Comparison of ENCODE assay signal across 3 fruit fly cellular contexts in genomic region chr3L:21303659-21304058, dm6.
TF ChIP-seq lines count a peak whose summit lies in the region.

No protein-coding gene starts in this region.

- no peak for TF ChIP-seq CTCF in whole organism, embryonic (GFP tag; optimal IDR thresholded peaks at IDR 0.05; lab: Kevin White, UChicago)

TF ChIP-seq in whole organism, adult, 20 proteins besides CTCF, POLR2A, EP300 and RAD21:
- TF ChIP-seq CG12768 (GFP tag; optimal IDR thresholded peaks at IDR 0.05; lab: Kevin White, UChicago) (peak; percentile 42), kay (GFP tag; lab: Kevin White, UChicago; ENCODE audit: borderline replicate concordance) (peak; percentile 91), tj (GFP tag; optimal IDR thresholded peaks at IDR 0.05; lab: Kevin White, UChicago) (no peak)

TF ChIP-seq in whole organism, embryonic, 481 proteins besides CTCF, POLR2A, EP300 and RAD21:
- no peak for TF ChIP-seq jigr1 (GFP tag; IDR thresholded peaks at IDR 0.05; lab: Robert Waterston, UW)
- TF ChIP-seq dmrt11E (tag; optimal IDR thresholded peaks at IDR 0.05; lab: Kevin White, UChicago), result no peak
- no peak for TF ChIP-seq vnd (GFP tag; IDR thresholded peaks at IDR 0.05; lab: Robert Waterston, UW; ENCODE audit: partially characterized antibody)
- no peak for TF ChIP-seq Drgx (GFP tag; IDR thresholded peaks at IDR 0.05; lab: Robert Waterston, UW)
- peak; percentile 31 for TF ChIP-seq sug (tag; optimal IDR thresholded peaks at IDR 0.05; lab: Kevin White, UChicago)
- no peak for TF ChIP-seq Lim3 (GFP tag; IDR thresholded peaks at IDR 0.05; lab: Robert Waterston, UW)
- TF ChIP-seq sens (GFP tag; lab: Kevin White, UChicago), result peak; percentile 48
- TF ChIP-seq corto (GFP tag; optimal IDR thresholded peaks at IDR 0.05; lab: Kevin White, UChicago), result no peak
- no peak for TF ChIP-seq Mrtf (GFP tag; IDR thresholded peaks at IDR 0.05; lab: Robert Waterston, UW)
- TF ChIP-seq GATAe (GFP tag; conservative IDR thresholded peaks at IDR 0.05; lab: Robert Waterston, UW), result peak; percentile 75
- TF ChIP-seq grn (GFP tag; optimal IDR thresholded peaks at IDR 0.05; lab: Kevin White, UChicago), result peak; percentile 17
- 0 out of 2 replicates have a peak, but pooled peaks have one; percentile 9 for TF ChIP-seq CG32532 (GFP tag; IDR thresholded peaks at IDR 0.05; lab: Robert Waterston, UW)
- TF ChIP-seq CG14014 (GFP tag; IDR thresholded peaks at IDR 0.05; lab: Robert Waterston, UW), result peak; percentile 21; the same call in 1 of the 2 replicates
- no peak for TF ChIP-seq CG12659 (GFP tag; optimal IDR thresholded peaks at IDR 0.05; lab: Kevin White, UChicago)
- TF ChIP-seq HHEX (GFP tag; optimal IDR thresholded peaks at IDR 0.05; lab: Kevin White, UChicago), result no peak
- no peak for TF ChIP-seq CG10274 (GFP tag; optimal IDR thresholded peaks at IDR 0.05; lab: Kevin White, UChicago)
- TF ChIP-seq CG16813 (GFP tag; IDR thresholded peaks at IDR 0.05; lab: Robert Waterston, UW; ENCODE audit: partially characterized antibody), result no peak
- no peak for TF ChIP-seq bab2 (GFP tag; optimal IDR thresholded peaks at IDR 0.05; lab: Kevin White, UChicago)

TF ChIP-seq in whole organism, wandering third instar larva, 38 proteins besides CTCF, POLR2A, EP300 and RAD21:
- TF ChIP-seq Rel (GFP tag; optimal IDR thresholded peaks at IDR 0.05; lab: Kevin White, UChicago), result no peak
- no peak for TF ChIP-seq Rel (tag; optimal IDR thresholded peaks at IDR 0.05; lab: Kevin White, UChicago)
- no peak for TF ChIP-seq ey (GFP tag; optimal IDR thresholded peaks at IDR 0.05; lab: Kevin White, UChicago)
- no peak for TF ChIP-seq CG9705 (GFP tag; optimal IDR thresholded peaks at IDR 0.05; lab: Kevin White, UChicago)
- TF ChIP-seq woc (GFP tag; optimal IDR thresholded peaks at IDR 0.05; lab: Kevin White, UChicago), result no peak
- no peak for TF ChIP-seq Hr83 (GFP tag; optimal IDR thresholded peaks at IDR 0.05; lab: Kevin White, UChicago; ENCODE audit: poor library complexity, severe bottlenecking)
- TF ChIP-seq jim (GFP tag; optimal IDR thresholded peaks at IDR 0.05; lab: Kevin White, UChicago), result no peak
- TF ChIP-seq psq (GFP tag; optimal IDR thresholded peaks at IDR 0.05; lab: Kevin White, UChicago), result no peak
- no peak for TF ChIP-seq tai (GFP tag; optimal IDR thresholded peaks at IDR 0.05; lab: Kevin White, UChicago)
- no peak for TF ChIP-seq usp (GFP tag; optimal IDR thresholded peaks at IDR 0.05; lab: Kevin White, UChicago)
- no peak for TF ChIP-seq brk (GFP tag; optimal IDR thresholded peaks at IDR 0.05; lab: Kevin White, UChicago)
- TF ChIP-seq Hnf4 (GFP tag; optimal IDR thresholded peaks at IDR 0.05; lab: Kevin White, UChicago), result peak; percentile 35
- no peak for TF ChIP-seq fru (GFP tag; optimal IDR thresholded peaks at IDR 0.05; lab: Kevin White, UChicago)
- no peak for TF ChIP-seq N (GFP tag; optimal IDR thresholded peaks at IDR 0.05; lab: Kevin White, UChicago)
- peak; percentile 28 for TF ChIP-seq Dif (GFP tag; optimal IDR thresholded peaks at IDR 0.05; lab: Kevin White, UChicago; ENCODE audit: partially characterized antibody)
- TF ChIP-seq rgr (GFP tag; optimal IDR thresholded peaks at IDR 0.05; lab: Kevin White, UChicago), result no peak
- no peak for TF ChIP-seq dsf (GFP tag; optimal IDR thresholded peaks at IDR 0.05; lab: Kevin White, UChicago; ENCODE audit: borderline replicate concordance)
- no peak for TF ChIP-seq CG32264 (GFP tag; optimal IDR thresholded peaks at IDR 0.05; lab: Kevin White, UChicago)
- TF ChIP-seq dmrt93B (GFP tag; optimal IDR thresholded peaks at IDR 0.05; lab: Kevin White, UChicago), result no peak
